Worm (Caenorhabditis elegans) whole organism, late embryonic: ENCODE results near the gene F19C7.8.

Experiments
- T23F11.4 ChIP-seq: fragments of 200-800 bp; sonication (Bioruptor generic); optimal IDR thresholded peaks from 2 replicates; lab custom pipeline; 2018; ENCODE audit warnings: mild to moderate bottlenecking, missing genetic modification characterization, missing compliant biosample characterization
- ama-1 ChIP-seq: fragments of 150-350 bp; optimal IDR thresholded peaks from 2 replicates; lab custom pipeline; 2014
- ceh-6 ChIP-seq: fragments of 200-800 bp; sonication (Bioruptor generic); optimal IDR thresholded peaks from 2 replicates; lab custom pipeline; 2018; ENCODE audit warnings: mild to moderate bottlenecking, missing genetic modification characterization, missing compliant biosample characterization
- elt-2 ChIP-seq: sonication (generic microtip); optimal IDR thresholded peaks from 2 replicates; lab custom pipeline; 2016; ENCODE audit warnings: missing genetic modification reagents, missing genetic modification characterization, missing compliant biosample characterization
- fax-1 ChIP-seq: sonication (generic microtip); optimal IDR thresholded peaks from 2 replicates; lab custom pipeline; 2016; ENCODE audit warnings: missing genotype, missing genetic modification characterization, missing compliant biosample characterization
- fkh-10 ChIP-seq: fragments of 150-350 bp; optimal IDR thresholded peaks from 2 replicates; lab custom pipeline; 2014; ENCODE audit warnings: missing biosample characterization, missing genetic modification reagents, missing genetic modification characterization
- hlh-6 ChIP-seq: sonication (generic microtip); optimal IDR thresholded peaks from 2 replicates; lab custom pipeline; 2016; ENCODE audit warnings: missing genotype, missing genetic modification characterization, missing compliant biosample characterization
- nfya-1 ChIP-seq: sonication (generic microtip); optimal IDR thresholded peaks from 2 replicates; lab custom pipeline; 2017; ENCODE audit warnings: missing genetic modification characterization, mild to moderate bottlenecking, missing compliant biosample characterization, antibody characterized with exemption, moderate library complexity
- nhr-11 ChIP-seq: fragments of 150-350 bp; optimal IDR thresholded peaks from 2 replicates; lab custom pipeline; 2014; ENCODE audit warnings: missing biosample characterization, missing genetic modification characterization
- pros-1 ChIP-seq: fragments of 150-350 bp; optimal IDR thresholded peaks from 2 replicates; lab custom pipeline; 2014; ENCODE audit warnings: missing biosample characterization, missing genetic modification reagents, missing genetic modification characterization
- rnt-1 ChIP-seq: sonication (generic microtip); optimal IDR thresholded peaks from 2 replicates; lab custom pipeline; 2016; ENCODE audit warnings: missing genetic modification characterization, missing compliant biosample characterization
- sox-2 ChIP-seq: fragments of 200-800 bp; sonication (Bioruptor generic); IDR thresholded peaks from 2 replicates; pipeline ENCODE4 v1.3.6; 2022; ENCODE audit warnings: missing genetic modification reagents, missing genetic modification characterization, missing compliant biosample characterization
- sox-4 ChIP-seq: sonication (generic microtip); optimal IDR thresholded peaks from 2 replicates; lab custom pipeline; 2017; ENCODE audit warnings: mild to moderate bottlenecking, missing genetic modification characterization, inconsistent platforms, missing compliant biosample characterization

DNA sequence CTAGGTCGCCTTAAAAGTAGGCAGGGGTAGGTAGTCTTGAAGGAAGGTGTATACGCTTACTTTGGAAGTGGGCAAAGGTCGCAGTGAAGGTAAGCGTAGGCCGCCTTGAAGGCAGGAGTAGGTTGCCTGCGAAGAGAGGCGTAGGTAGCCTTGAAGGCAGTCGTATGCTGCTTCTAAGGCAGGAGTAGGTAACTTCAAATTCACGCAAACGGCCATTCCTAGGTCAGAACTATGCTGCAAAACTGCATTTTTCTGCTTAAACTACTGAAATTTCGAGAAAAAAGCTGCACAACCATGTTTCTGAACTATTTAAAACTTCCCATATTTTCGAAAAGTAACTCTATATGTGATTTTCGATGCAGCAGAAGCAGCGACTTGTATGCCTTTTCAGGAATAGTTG, 58.4 kb downstream of the F19C7.8 start:
- no peak for TF ChIP-seq nfya-1
- TF ChIP-seq sox-2 = no peak
- no peak for TF ChIP-seq hlh-6 (tag; lab: Kevin White, UChicago)
- no peak for TF ChIP-seq T23F11.4 (GFP tag; lab: Kevin White, UChicago)
- no peak for TF ChIP-seq ceh-6 (GFP tag; lab: Kevin White, UChicago)
- TF ChIP-seq pros-1 (tag; lab: Kevin White, UChicago) = no peak
- no peak for TF ChIP-seq elt-2 (tag; lab: Kevin White, UChicago)
- TF ChIP-seq ama-1 = no peak
- no peak for TF ChIP-seq fkh-10 (GFP tag; lab: Kevin White, UChicago)
- no peak for TF ChIP-seq sox-4 (tag; lab: Kevin White, UChicago)
- no peak for TF ChIP-seq rnt-1 (tag; lab: Kevin White, UChicago)
- TF ChIP-seq fax-1 (tag; lab: Kevin White, UChicago) = no peak
- TF ChIP-seq nhr-11 (tag; lab: Kevin White, UChicago) = no peak
